Fruit fly (Drosophila melanogaster) whole organism, embryonic: Measurements from ENCODE around the gene Plod.

Experiments used
- Antp ChIP-seq: fragments of 200-800 bp; sonication (Bioruptor generic); optimal IDR thresholded peaks from 3 replicates; lab custom pipeline; 2016; ENCODE audit warnings: missing biosample characterization, missing genetic modification characterization
- B-H1 ChIP-seq: fragments of 200-800 bp; sonication (Bioruptor generic); IDR thresholded peaks from 3 replicates; pipeline ENCODE4 v1.3.6; 2022; ENCODE audit warnings: missing biosample characterization, missing genetic modification characterization
- BtbVII ChIP-seq: fragments of 200-800 bp; sonication (Bioruptor generic); optimal IDR thresholded peaks from 3 replicates; lab custom pipeline; 2017; ENCODE audit warnings: missing biosample characterization, mild to moderate bottlenecking, missing genetic modification characterization
- C15 ChIP-seq: fragments of 200-800 bp; sonication (Bioruptor generic); IDR thresholded peaks from 3 replicates; pipeline ENCODE4 v1.3.6; 2022; ENCODE audit warnings: missing biosample characterization, missing genetic modification characterization
- CG10267 ChIP-seq: fragments of 200-800 bp; sonication (Bioruptor generic); optimal IDR thresholded peaks from 2 replicates; lab custom pipeline; 2018; ENCODE audit warnings: missing biosample characterization, mild to moderate bottlenecking, missing genetic modification characterization, moderate library complexity
- CG10543 ChIP-seq: fragments of 200-800 bp; sonication (Bioruptor generic); optimal IDR thresholded peaks from 3 replicates; lab custom pipeline; 2017; ENCODE audit warnings: missing biosample characterization, mild to moderate bottlenecking, missing genetic modification characterization, moderate library complexity
- CG10565 ChIP-seq: fragments of 200-800 bp; sonication (Bioruptor generic); optimal IDR thresholded peaks from 3 replicates; lab custom pipeline; 2016; ENCODE audit warnings: missing biosample characterization, mild to moderate bottlenecking, missing genetic modification characterization
- CG11247 ChIP-seq: fragments of 200-800 bp; sonication (Bioruptor generic); IDR thresholded peaks from 2 replicates; pipeline ENCODE4 v1.3.6; 2022; ENCODE audit warnings: missing biosample characterization, missing genetic modification characterization
- CG12391 ChIP-seq: fragments of 200-800 bp; sonication (Bioruptor generic); optimal IDR thresholded peaks from 3 replicates; lab custom pipeline; 2018; ENCODE audit warnings: missing biosample characterization, mild to moderate bottlenecking, missing genetic modification characterization, moderate library complexity
- CG13123 ChIP-seq: fragments of 200-800 bp; sonication (Bioruptor generic); optimal IDR thresholded peaks from 2 replicates; lab custom pipeline; 2016; ENCODE audit warnings: missing biosample characterization, missing genetic modification characterization
- CG14860 ChIP-seq: fragments of 200-800 bp; sonication (Bioruptor generic); IDR thresholded peaks from 3 replicates; pipeline ENCODE4 v1.3.6; 2022; ENCODE audit warnings: missing biosample characterization, missing genetic modification characterization; ENCODE audit not compliant: partially characterized antibody
- CG14965 ChIP-seq: fragments of 200-800 bp; sonication (Bioruptor generic); optimal IDR thresholded peaks from 2 replicates; lab custom pipeline; 2016; ENCODE audit warnings: missing biosample characterization, missing genetic modification characterization, borderline replicate concordance
- CG15479 ChIP-seq: fragments of 200-800 bp; sonication (Bioruptor generic); optimal IDR thresholded peaks from 3 replicates; lab custom pipeline; 2019; ENCODE audit warnings: missing biosample characterization, mild to moderate bottlenecking, missing genetic modification characterization, moderate library complexity
- CG30403 ChIP-seq: fragments of 200-800 bp; sonication (Bioruptor generic); optimal IDR thresholded peaks from 3 replicates; lab custom pipeline; 2016; ENCODE audit warnings: missing biosample characterization, missing genetic modification characterization
- CG32767 ChIP-seq: fragments of 200-800 bp; sonication (Bioruptor generic); IDR thresholded peaks from 2 replicates; pipeline ENCODE4 v1.3.6; 2022; ENCODE audit warnings: missing biosample characterization, missing genetic modification characterization
- CG4617 ChIP-seq: fragments of 200-800 bp; sonication (Bioruptor generic); optimal IDR thresholded peaks from 3 replicates; lab custom pipeline; 2016; ENCODE audit warnings: missing biosample characterization, missing genetic modification characterization, borderline replicate concordance
- CG4730 ChIP-seq: fragments of 200-800 bp; sonication (Bioruptor generic); IDR thresholded peaks from 2 replicates; pipeline ENCODE4 v1.3.6; 2022; ENCODE audit warnings: missing biosample characterization, missing genetic modification characterization
- CG6254 ChIP-seq: fragments of 200-800 bp; sonication (Bioruptor generic); optimal IDR thresholded peaks from 3 replicates; lab custom pipeline; 2017; ENCODE audit warnings: mild to moderate bottlenecking, missing biosample characterization, missing genetic modification reagents, missing genetic modification characterization
- CG7987 ChIP-seq: fragments of 200-800 bp; sonication (Bioruptor generic); optimal IDR thresholded peaks from 2 replicates; lab custom pipeline; 2018; ENCODE audit warnings: missing biosample characterization, mild to moderate bottlenecking, missing genetic modification characterization, moderate library complexity
- CG9437 ChIP-seq: fragments of 200-800 bp; sonication (Bioruptor generic); optimal IDR thresholded peaks from 2 replicates; lab custom pipeline; 2018; ENCODE audit warnings: missing biosample characterization, mild to moderate bottlenecking, missing genetic modification characterization
- Dad ChIP-seq: fragments of 200-800 bp; sonication (Bioruptor generic); optimal IDR thresholded peaks from 3 replicates; lab custom pipeline; 2016; ENCODE audit warnings: missing biosample characterization, missing genetic modification characterization
- Dll ChIP-seq: fragments of 200-800 bp; sonication (Bioruptor generic); IDR thresholded peaks from 4 replicates; pipeline ENCODE4 v1.3.6; 2022; ENCODE audit warnings: missing biosample characterization, missing genetic modification characterization; ENCODE audit not compliant: partially characterized antibody
- Drgx ChIP-seq: fragments of 200-800 bp; sonication (Bioruptor generic); IDR thresholded peaks from 2 replicates; pipeline ENCODE4 v1.3.6; 2022; ENCODE audit warnings: missing biosample characterization, missing genetic modification characterization
- Fer1 ChIP-seq: fragments of 200-800 bp; sonication (Bioruptor generic); optimal IDR thresholded peaks from 2 replicates; lab custom pipeline; 2017; ENCODE audit warnings: missing biosample characterization, mild to moderate bottlenecking, missing genetic modification characterization
- Hr39 ChIP-seq: fragments of >200 bp; optimal IDR thresholded peaks from 2 replicates; lab custom pipeline; 2017
- Kr ChIP-seq: fragments of 200-800 bp; sonication (Bioruptor generic); optimal IDR thresholded peaks from 2 replicates; lab custom pipeline; 2017; ENCODE audit warnings: missing biosample characterization, mild to moderate bottlenecking, missing genetic modification characterization
- MBD-R2 ChIP-seq: fragments of 200-800 bp; sonication (Bioruptor generic); IDR thresholded peaks from 2 replicates; pipeline ENCODE4 v1.3.6; 2022; ENCODE audit warnings: missing biosample characterization, missing genetic modification characterization
- NfI ChIP-seq: fragments of 200-800 bp; sonication (Bioruptor generic); optimal IDR thresholded peaks from 3 replicates; lab custom pipeline; 2018; ENCODE audit warnings: missing biosample characterization, mild to moderate bottlenecking, missing genetic modification characterization, moderate library complexity
- PHDP ChIP-seq: fragments of 200-800 bp; sonication (Bioruptor generic); optimal IDR thresholded peaks from 3 replicates; lab custom pipeline; 2018; ENCODE audit warnings: missing biosample characterization, mild to moderate bottlenecking, missing genetic modification characterization, moderate library complexity
- abd-A ChIP-seq: fragments of 200-800 bp; sonication (Bioruptor generic); optimal IDR thresholded peaks from 3 replicates; lab custom pipeline; 2019; ENCODE audit warnings: missing biosample characterization, mild to moderate bottlenecking, missing genetic modification characterization, moderate library complexity
- bbx ChIP-seq: fragments of 200-800 bp; sonication (Bioruptor generic); IDR thresholded peaks from 2 replicates; pipeline ENCODE4 v1.3.6; 2022; ENCODE audit warnings: missing biosample characterization, missing genetic modification characterization; ENCODE audit not compliant: partially characterized antibody
- cg ChIP-seq: fragments of 200-800 bp; sonication (Bioruptor generic); optimal IDR thresholded peaks from 3 replicates; lab custom pipeline; 2019; ENCODE audit warnings: missing biosample characterization, mild to moderate bottlenecking, missing genetic modification characterization, moderate library complexity
- crol ChIP-seq: fragments of 200-800 bp; sonication (Bioruptor generic); IDR thresholded peaks from 2 replicates; pipeline ENCODE4 v1.3.6; 2022; ENCODE audit warnings: missing biosample characterization, missing genetic modification characterization
- esg ChIP-seq: fragments of 200-800 bp; sonication (Bioruptor generic); conservative IDR thresholded peaks from 2 replicates; pipeline ENCODE4 v1.3.6; 2022; ENCODE audit warnings: missing biosample characterization, missing genetic modification characterization
- fru ChIP-seq: fragments of >200 bp; optimal IDR thresholded peaks from 2 replicates; lab custom pipeline; 2017
- fu2 ChIP-seq: fragments of 200-800 bp; sonication (Bioruptor generic); optimal IDR thresholded peaks from 2 replicates; lab custom pipeline; 2016; ENCODE audit warnings: missing biosample characterization, missing genetic modification characterization
- her ChIP-seq: fragments of 200-800 bp; sonication (Bioruptor generic); optimal IDR thresholded peaks from 2 replicates; lab custom pipeline; 2016; ENCODE audit warnings: missing biosample characterization, missing genetic modification characterization
- lov ChIP-seq, 2 experiments: fragments of 200-800 bp in 1 of 2; fragments of >200 bp in 1 of 2; sonication (Bioruptor generic) in 1 of 2; IDR thresholded peaks in 1 of 2; optimal IDR thresholded peaks in 1 of 2; 2 replicates in 1 of 2; 3 replicates in 1 of 2; pipeline versions ENCODE4 v1.3.6 to Lab custom; 2017 to 2022; ENCODE audit warnings: missing biosample characterization in 1 of 2, missing genetic modification characterization in 1 of 2
- pfk ChIP-seq: fragments of 200-800 bp; sonication (Bioruptor generic); optimal IDR thresholded peaks from 2 replicates; lab custom pipeline; 2018; ENCODE audit warnings: missing biosample characterization, mild to moderate bottlenecking, missing genetic modification characterization, moderate library complexity
- pros ChIP-seq: fragments of 200-800 bp; sonication (Bioruptor generic); optimal IDR thresholded peaks from 3 replicates; lab custom pipeline; 2019; ENCODE audit warnings: missing biosample characterization, mild to moderate bottlenecking, missing genetic modification characterization, moderate library complexity
- sc ChIP-seq, 3 experiments: fragments of >200 bp in 2 of 3; fragments of 200-800 bp in 1 of 3; sonication (Bioruptor generic) in 1 of 3; optimal IDR thresholded peaks; 2 replicates in 2 of 3; 3 replicates in 1 of 3; lab custom pipeline; 2017; ENCODE audit warnings: mild to moderate bottlenecking in 1 of 3, missing biosample characterization in 1 of 3, missing genetic modification characterization in 1 of 3, missing genetic modification reagents in 1 of 3
- scrt ChIP-seq: fragments of 200-800 bp; sonication (Bioruptor generic); optimal IDR thresholded peaks from 2 replicates; lab custom pipeline; 2018; ENCODE audit warnings: missing biosample characterization, mild to moderate bottlenecking, missing genetic modification characterization, moderate library complexity
- sisA ChIP-seq: fragments of 200-800 bp; sonication (Bioruptor generic); IDR thresholded peaks from 2 replicates; pipeline ENCODE4 v1.3.6; 2022; ENCODE audit warnings: missing biosample characterization, missing genetic modification characterization
- slou ChIP-seq: fragments of 200-800 bp; sonication (Bioruptor generic); optimal IDR thresholded peaks from 3 replicates; lab custom pipeline; 2016; ENCODE audit warnings: missing biosample characterization, missing genetic modification characterization
- ssp ChIP-seq: fragments of 200-800 bp; sonication (Bioruptor generic); IDR thresholded peaks from 2 replicates; pipeline ENCODE4 v1.3.6; 2022; ENCODE audit warnings: missing biosample characterization, missing genetic modification characterization
- tio ChIP-seq: fragments of 200-800 bp; sonication (Bioruptor generic); optimal IDR thresholded peaks from 2 replicates; lab custom pipeline; 2017; ENCODE audit warnings: missing biosample characterization, missing genetic modification characterization, inconsistent platforms
- tna ChIP-seq: fragments of 200-800 bp; sonication (Bioruptor generic); IDR thresholded peaks from 2 replicates; pipeline ENCODE4 v1.3.6; 2022; ENCODE audit warnings: missing biosample characterization, missing genetic modification characterization; ENCODE audit not compliant: partially characterized antibody
- zen ChIP-seq: fragments of 200-800 bp; sonication (Bioruptor generic); optimal IDR thresholded peaks from 3 replicates; lab custom pipeline; 2018; ENCODE audit warnings: missing biosample characterization, mild to moderate bottlenecking, missing genetic modification characterization, moderate library complexity
- zf30C ChIP-seq: fragments of 200-800 bp; sonication (Bioruptor generic); optimal IDR thresholded peaks from 3 replicates; lab custom pipeline; 2018; ENCODE audit warnings: missing biosample characterization, mild to moderate bottlenecking, missing genetic modification characterization
- zfh2 ChIP-seq: fragments of 200-800 bp; sonication (Bioruptor generic); optimal IDR thresholded peaks from 2 replicates; lab custom pipeline; 2016; ENCODE audit warnings: missing biosample characterization, missing genetic modification characterization

The Plod gene

DNA sequence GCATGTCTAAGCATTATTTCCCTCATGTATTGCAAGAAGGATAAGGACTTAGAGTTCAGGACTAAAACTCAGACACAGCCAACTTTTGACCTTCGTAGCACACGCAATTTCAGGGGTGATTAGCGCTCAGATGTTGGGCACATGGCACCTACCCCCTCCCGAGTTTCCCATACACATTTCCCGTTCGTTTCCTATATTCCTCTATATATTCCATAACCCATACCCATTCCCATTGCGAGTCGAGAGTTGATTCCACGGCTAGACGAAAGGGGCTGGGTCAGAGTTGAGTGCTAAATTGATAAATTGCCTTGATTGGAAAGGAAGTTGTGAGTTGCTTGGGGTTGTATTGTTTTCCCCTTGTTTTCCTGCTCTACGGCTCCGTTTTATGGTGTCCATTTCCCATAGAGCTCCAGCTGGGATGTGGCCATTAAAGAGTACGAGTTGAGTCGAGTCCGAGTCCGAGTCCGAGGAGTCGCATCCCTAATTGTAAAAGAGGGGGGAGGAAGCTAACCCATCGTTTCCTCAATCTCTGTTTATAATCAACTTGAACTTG, 38.3 kb upstream of the Plod start:
- peak; percentile 54 for TF ChIP-seq pfk (GFP tag; lab: Kevin White, UChicago)
- TF ChIP-seq NfI (GFP tag; lab: Kevin White, UChicago) = no peak
- TF ChIP-seq tna (GFP tag; lab: Robert Waterston, UW) = no peak
- TF ChIP-seq CG9437 (GFP tag; lab: Kevin White, UChicago) = no peak
- no peak for TF ChIP-seq bbx (GFP tag; lab: Robert Waterston, UW)
- no peak for TF ChIP-seq lov (optimal IDR thresholded peaks at IDR 0.05; lab: Kevin White, UChicago)
- TF ChIP-seq lov (GFP tag; IDR thresholded peaks at IDR 0.05; lab: Robert Waterston, UW) = no peak
- no peak for TF ChIP-seq CG32767 (GFP tag; lab: Robert Waterston, UW)
- TF ChIP-seq CG11247 (GFP tag; lab: Robert Waterston, UW) = no peak
- TF ChIP-seq fu2 (GFP tag; lab: Kevin White, UChicago) = no peak
- TF ChIP-seq sc (optimal IDR thresholded peaks at IDR 0.05; lab: Kevin White, UChicago) = no peak
- TF ChIP-seq sc (GFP tag; optimal IDR thresholded peaks at IDR 0.05; lab: Kevin White, UChicago) = no peak
- TF ChIP-seq CG7987 (GFP tag; lab: Kevin White, UChicago) = no peak
- no peak for TF ChIP-seq PHDP (tag; lab: Kevin White, UChicago)
- TF ChIP-seq zfh2 (GFP tag; lab: Kevin White, UChicago) = no peak
- no peak for TF ChIP-seq CG4730 (GFP tag; lab: Robert Waterston, UW)
- TF ChIP-seq CG10543 (GFP tag; lab: Kevin White, UChicago) = no peak
- peak; percentile 92 for TF ChIP-seq pros (GFP tag; lab: Kevin White, UChicago)
- TF ChIP-seq CG30403 (GFP tag; lab: Kevin White, UChicago) = no peak
- no peak for TF ChIP-seq tio (GFP tag; lab: Kevin White, UChicago)
- TF ChIP-seq esg (GFP tag; lab: Robert Waterston, UW) = no peak
- TF ChIP-seq C15 (GFP tag; lab: Robert Waterston, UW) = no peak
- no peak for TF ChIP-seq Antp (GFP tag; lab: Kevin White, UChicago)
- TF ChIP-seq Drgx (GFP tag; lab: Robert Waterston, UW) = no peak
- TF ChIP-seq CG4617 (GFP tag; lab: Kevin White, UChicago) = no peak
- peak; percentile 9 for TF ChIP-seq CG12391 (tag; lab: Kevin White, UChicago)
- TF ChIP-seq zen (tag; lab: Kevin White, UChicago) = peak; percentile 30
- no peak for TF ChIP-seq CG14965
- TF ChIP-seq fru (lab: Kevin White, UChicago) = no peak
- TF ChIP-seq sisA (GFP tag; lab: Robert Waterston, UW) = no peak
- TF ChIP-seq crol (GFP tag; lab: Robert Waterston, UW) = 0 out of 2 replicates have a peak, but pooled peaks have one; percentile 17
- TF ChIP-seq zf30C (GFP tag; lab: Kevin White, UChicago) = peak; percentile 17
- TF ChIP-seq Dad (GFP tag; lab: Kevin White, UChicago) = no peak
- no peak for TF ChIP-seq Fer1 (GFP tag; lab: Kevin White, UChicago)
- TF ChIP-seq scrt (GFP tag; lab: Kevin White, UChicago) = no peak
- no peak for TF ChIP-seq CG15479 (GFP tag; lab: Kevin White, UChicago)
- TF ChIP-seq CG10565 (GFP tag; lab: Kevin White, UChicago) = no peak
- TF ChIP-seq CG14860 (GFP tag; lab: Robert Waterston, UW) = no peak
- no peak for TF ChIP-seq Hr39 (lab: Kevin White, UChicago)
- TF ChIP-seq B-H1 (GFP tag; lab: Robert Waterston, UW) = no peak
- TF ChIP-seq Kr (GFP tag; lab: Kevin White, UChicago) = peak; percentile 45
- TF ChIP-seq CG13123 (GFP tag; lab: Kevin White, UChicago) = no peak
- TF ChIP-seq slou = no peak
- TF ChIP-seq her (GFP tag; lab: Kevin White, UChicago) = no peak
- TF ChIP-seq Dll = no peak
- no peak for TF ChIP-seq CG10267
- TF ChIP-seq BtbVII (GFP tag; lab: Kevin White, UChicago) = no peak
- no peak for TF ChIP-seq ssp (GFP tag; lab: Robert Waterston, UW)
- no peak for TF ChIP-seq cg (GFP tag; lab: Kevin White, UChicago)
- peak; percentile 18 for TF ChIP-seq abd-A (tag; lab: Kevin White, UChicago)
- TF ChIP-seq MBD-R2 (GFP tag; lab: Robert Waterston, UW) = no peak
- no peak for TF ChIP-seq CG6254 (GFP tag; lab: Kevin White, UChicago)
